Fruit fly (Drosophila melanogaster) whole organism, pupa: Measurements from ENCODE around the gene CG6443.

Experiments used
- CG10348 ChIP-seq: fragments of 200-800 bp; sonication (Bioruptor generic); IDR thresholded peaks from 2 replicates; pipeline ENCODE4 v1.3.6; 2022; ENCODE audit warnings: missing biosample characterization, missing genetic modification characterization
- CG12605 ChIP-seq: fragments of 200-800 bp; sonication (Bioruptor generic); IDR thresholded peaks from 2 replicates; pipeline ENCODE4 v1.3.6; 2022; ENCODE audit warnings: missing biosample characterization, missing genetic modification characterization
- CG13204 ChIP-seq: fragments of 200-800 bp; sonication (Bioruptor generic); optimal IDR thresholded peaks from 2 replicates; lab custom pipeline; 2018; ENCODE audit warnings: missing biosample characterization, mild to moderate bottlenecking, missing genetic modification characterization, moderate library complexity
- CG14655 ChIP-seq: fragments of 200-800 bp; sonication (Bioruptor generic); optimal IDR thresholded peaks from 3 replicates; lab custom pipeline; 2017; ENCODE audit warnings: mild to moderate bottlenecking, missing biosample characterization, missing genetic modification reagents, missing genetic modification characterization
- CG15710 ChIP-seq: fragments of 200-800 bp; sonication (Bioruptor generic); optimal IDR thresholded peaks from 2 replicates; lab custom pipeline; 2018; ENCODE audit warnings: missing biosample characterization, mild to moderate bottlenecking, missing genetic modification characterization, moderate library complexity
- CG17806 ChIP-seq: fragments of 200-800 bp; sonication (Bioruptor generic); optimal IDR thresholded peaks from 2 replicates; lab custom pipeline; 2018; ENCODE audit warnings: missing biosample characterization, mild to moderate bottlenecking, missing genetic modification characterization, moderate library complexity
- CG32121 ChIP-seq: fragments of 200-800 bp; sonication (Bioruptor generic); IDR thresholded peaks from 2 replicates; pipeline ENCODE4 v1.3.6; 2022; ENCODE audit warnings: missing biosample characterization, missing genetic modification characterization
- CG34367 ChIP-seq: fragments of 200-800 bp; sonication (Bioruptor generic); optimal IDR thresholded peaks from 2 replicates; lab custom pipeline; 2018; ENCODE audit warnings: missing biosample characterization, mild to moderate bottlenecking, missing genetic modification characterization
- CG4496 ChIP-seq: fragments of 200-800 bp; sonication (Bioruptor generic); IDR thresholded peaks from 3 replicates; pipeline ENCODE4 v1.3.6; 2022; ENCODE audit warnings: missing biosample characterization, missing genetic modification characterization
- CG8159 ChIP-seq: fragments of 200-800 bp; sonication (Bioruptor generic); optimal IDR thresholded peaks from 3 replicates; lab custom pipeline; 2018; ENCODE audit warnings: missing biosample characterization, mild to moderate bottlenecking, missing genetic modification characterization, moderate library complexity
- CG8301 ChIP-seq: fragments of 200-800 bp; sonication (Bioruptor generic); optimal IDR thresholded peaks from 2 replicates; lab custom pipeline; 2018; ENCODE audit warnings: missing biosample characterization, mild to moderate bottlenecking, missing genetic modification characterization
- CG9948 ChIP-seq: fragments of 200-800 bp; sonication (Bioruptor generic); optimal IDR thresholded peaks from 2 replicates; lab custom pipeline; 2018; ENCODE audit warnings: missing biosample characterization, mild to moderate bottlenecking, missing genetic modification characterization, moderate library complexity
- D1 ChIP-seq: fragments of 200-800 bp; sonication (Bioruptor generic); optimal IDR thresholded peaks from 2 replicates; lab custom pipeline; 2018; ENCODE audit warnings: missing biosample characterization, mild to moderate bottlenecking, missing genetic modification characterization, moderate library complexity
- EcR ChIP-seq: fragments of 200-800 bp; sonication (Bioruptor generic); optimal IDR thresholded peaks from 3 replicates; lab custom pipeline; 2019; ENCODE audit warnings: missing biosample characterization, missing genetic modification characterization, mild to moderate bottlenecking, moderate library complexity, missing genetic modification reagents
- Ets98B ChIP-seq: fragments of 200-800 bp; sonication (Bioruptor generic); IDR thresholded peaks from 2 replicates; pipeline ENCODE4 v1.3.6; 2022; ENCODE audit warnings: missing biosample characterization, missing genetic modification characterization
- Pif1A ChIP-seq: fragments of 200-800 bp; sonication (Bioruptor generic); optimal IDR thresholded peaks from 3 replicates; lab custom pipeline; 2016; ENCODE audit warnings: missing biosample characterization, missing genetic modification characterization
- Pif1B ChIP-seq: fragments of 200-800 bp; sonication (Bioruptor generic); optimal IDR thresholded peaks from 3 replicates; lab custom pipeline; 2016; ENCODE audit warnings: missing biosample characterization, missing genetic modification characterization
- Snoo ChIP-seq: fragments of 200-800 bp; sonication (Bioruptor generic); optimal IDR thresholded peaks from 3 replicates; lab custom pipeline; 2017; ENCODE audit warnings: missing biosample characterization, mild to moderate bottlenecking, missing genetic modification characterization, inconsistent platforms
- fd96Ca ChIP-seq: fragments of 200-800 bp; sonication (Bioruptor generic); IDR thresholded peaks from 3 replicates; pipeline ENCODE4 v1.3.6; 2022; ENCODE audit warnings: missing biosample characterization, missing genetic modification characterization
- gl ChIP-seq: fragments of 200-800 bp; sonication (Bioruptor generic); optimal IDR thresholded peaks from 2 replicates; lab custom pipeline; 2018; ENCODE audit warnings: missing biosample characterization, mild to moderate bottlenecking, missing genetic modification characterization
- rn ChIP-seq: fragments of 200-800 bp; sonication (Bioruptor generic); IDR thresholded peaks from 2 replicates; pipeline ENCODE4 v1.3.6; 2022; ENCODE audit warnings: missing biosample characterization, missing genetic modification characterization

CG6443 gene

dm6 chr2L:10685666-10686065, 43.1 kb upstream of the CG6443 start:
- TF ChIP-seq Snoo (tag; lab: Kevin White, UChicago), result no peak
- no peak for TF ChIP-seq CG4496 (GFP tag; lab: Robert Waterston, UW)
- no peak for TF ChIP-seq CG14655 (GFP tag; lab: Kevin White, UChicago)
- no peak for TF ChIP-seq Pif1B (GFP tag; lab: Kevin White, UChicago)
- no peak for TF ChIP-seq D1
- TF ChIP-seq CG13204 (GFP tag; lab: Kevin White, UChicago), result no peak
- TF ChIP-seq EcR (GFP tag; lab: Kevin White, UChicago), result no peak
- no peak for TF ChIP-seq CG8159 (tag; lab: Kevin White, UChicago)
- TF ChIP-seq CG32121 (GFP tag; lab: Robert Waterston, UW), result no peak

DNA sequence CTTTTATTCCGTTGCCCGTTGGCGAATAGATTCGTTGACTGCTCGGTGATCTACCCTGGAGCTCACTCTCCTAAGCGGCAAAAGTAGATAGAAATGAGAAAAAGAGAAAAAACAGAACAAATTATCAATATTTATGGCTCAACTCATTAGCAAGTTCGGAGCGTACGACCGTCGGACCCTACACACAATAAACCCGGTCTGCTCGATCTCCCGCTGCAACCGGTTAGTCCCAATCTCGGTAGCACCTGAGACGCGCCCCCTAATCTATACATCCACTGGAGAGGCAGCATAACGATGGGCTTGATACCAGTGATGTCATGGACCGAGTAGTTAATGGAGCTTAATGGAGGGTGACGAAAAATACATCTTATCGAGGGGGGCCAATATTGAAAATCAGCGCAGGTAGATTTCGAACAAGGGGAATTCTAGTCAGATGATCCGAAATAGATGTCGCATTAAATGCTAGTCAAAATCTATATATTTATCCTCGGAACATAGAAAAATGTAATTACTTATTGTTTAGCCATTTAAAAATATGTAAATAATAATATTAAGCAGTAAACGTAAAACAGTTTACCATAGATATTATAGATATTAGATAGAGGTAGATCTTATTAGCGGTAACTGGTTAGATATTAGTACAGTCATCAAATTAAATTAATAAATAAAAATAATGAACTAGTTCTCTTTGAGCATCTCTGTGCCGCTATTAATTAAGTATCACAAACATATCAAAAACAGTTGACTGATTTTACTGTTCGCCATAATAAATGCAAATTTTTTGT, 41.6 kb upstream of the CG6443 start, which contains the start of gene CG7296:
Gene CG7296 (minus strand): TSS at position 58 of the 785 bp plus-strand sequence.
- TF ChIP-seq CG34367, result no peak
- TF ChIP-seq fd96Ca (GFP tag; lab: Robert Waterston, UW), result no peak
- no peak for TF ChIP-seq CG4496 (GFP tag; lab: Robert Waterston, UW)
- TF ChIP-seq EcR (GFP tag; lab: Kevin White, UChicago), result no peak
- no peak for TF ChIP-seq Snoo (tag; lab: Kevin White, UChicago)
- no peak for TF ChIP-seq CG15710
- TF ChIP-seq CG9948 (tag; lab: Kevin White, UChicago), result no peak
- TF ChIP-seq CG13204 (GFP tag; lab: Kevin White, UChicago), result no peak
- TF ChIP-seq Ets98B (GFP tag; lab: Robert Waterston, UW), result no peak
- TF ChIP-seq CG8301 (tag; lab: Kevin White, UChicago), result no peak
- TF ChIP-seq CG32121 (GFP tag; lab: Robert Waterston, UW), result no peak
- TF ChIP-seq CG14655 (GFP tag; lab: Kevin White, UChicago), result no peak

dm6 chr2L:10687794-10688185, 41.0 kb upstream of the CG6443 start:
- TF ChIP-seq Ets98B (GFP tag; lab: Robert Waterston, UW) (no peak), CG10348 (GFP tag; lab: Robert Waterston, UW) (no peak), CG17806 (tag; lab: Kevin White, UChicago) (no peak), CG8159 (tag; lab: Kevin White, UChicago) (no peak), CG8301 (tag; lab: Kevin White, UChicago) (no peak), CG34367 (no peak), fd96Ca (GFP tag; lab: Robert Waterston, UW) (no peak), Pif1A (no peak), Pif1B (GFP tag; lab: Kevin White, UChicago) (no peak), CG14655 (GFP tag; lab: Kevin White, UChicago) (no peak), CG32121 (GFP tag; lab: Robert Waterston, UW) (no peak), rn (GFP tag; lab: Robert Waterston, UW) (no peak), CG9948 (tag; lab: Kevin White, UChicago) (no peak), CG12605 (GFP tag; lab: Robert Waterston, UW) (no peak), D1 (no peak), CG13204 (GFP tag; lab: Kevin White, UChicago) (no peak), CG15710 (no peak), gl (tag; lab: Kevin White, UChicago) (no peak), Snoo (tag; lab: Kevin White, UChicago) (no peak)

- TF ChIP-seq D1 (no peak), CG8159 (tag; lab: Kevin White, UChicago) (no peak), CG10348 (GFP tag; lab: Robert Waterston, UW) (no peak), Pif1B (GFP tag; lab: Kevin White, UChicago) (no peak), CG17806 (tag; lab: Kevin White, UChicago) (no peak)
Observed at dm6 chr2L:10688764-10689163, 40.0 kb upstream of the CG6443 start.

dm6 chr2L:10689221-10690034, 39.4 kb upstream of the CG6443 start, which contains the start of gene CG7294:
Gene CG7294, minus strand, starts transcription at chr2L:10689271.
- TF ChIP-seq EcR (GFP tag; lab: Kevin White, UChicago) (no peak), CG13204 (GFP tag; lab: Kevin White, UChicago) (no peak), CG12605 (GFP tag; lab: Robert Waterston, UW) (no peak), CG9948 (tag; lab: Kevin White, UChicago) (no peak), Ets98B (GFP tag; lab: Robert Waterston, UW) (no peak), CG8159 (tag; lab: Kevin White, UChicago) (no peak), Pif1A (no peak)

dm6 chr2L:10693018-10693417, 35.8 kb upstream of the CG6443 start:
- TF ChIP-seq EcR (GFP tag; lab: Kevin White, UChicago), result no peak
- no peak for TF ChIP-seq Snoo (tag; lab: Kevin White, UChicago)
